Fruit fly (Drosophila melanogaster): ENCODE measurements around the gene CG1607.
A peak's percentile ranks its signal among the peaks of the same experiment; 100 is the strongest.

The CG1607 gene

DNA sequence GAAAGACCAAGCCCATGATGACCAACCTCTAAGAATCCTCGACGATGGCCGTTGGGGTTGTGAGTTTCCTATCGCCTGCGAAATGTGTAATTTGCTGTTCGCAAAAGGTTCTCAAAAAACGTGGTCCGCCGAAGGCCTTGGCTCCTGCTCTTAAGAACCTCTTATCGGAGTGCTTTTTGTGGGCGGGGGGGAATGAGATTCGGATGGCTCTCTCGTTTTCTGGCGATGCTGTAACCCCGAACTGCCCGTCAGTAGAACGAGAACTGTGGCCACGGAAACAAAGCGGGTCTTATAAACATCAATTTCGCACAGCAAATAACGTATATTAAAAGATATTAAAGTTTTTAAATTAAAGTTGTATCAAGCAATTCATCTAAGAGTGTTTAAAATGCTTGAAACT, at the start of gene CG1607:
TSS of gene CG1607 (plus strand) at position 249 of the 400 bp plus-strand sequence.
- no peak for TF ChIP-seq bab1 (GFP tag; optimal IDR thresholded peaks at IDR 0.05)
- no peak for TF ChIP-seq pad (GFP tag; optimal IDR thresholded peaks at IDR 0.05)
- no peak for TF ChIP-seq CG7045 (GFP tag; optimal IDR thresholded peaks at IDR 0.05)
- no peak for TF ChIP-seq kay (GFP tag; ENCODE audit: borderline replicate concordance)
- no peak for TF ChIP-seq Crg-1 (GFP tag; optimal IDR thresholded peaks at IDR 0.05)
- no peak for TF ChIP-seq cic (GFP tag; optimal IDR thresholded peaks at IDR 0.05)
- no peak for TF ChIP-seq CG7101 (tag; optimal IDR thresholded peaks at IDR 0.05)
- TF ChIP-seq tj (GFP tag; optimal IDR thresholded peaks at IDR 0.05), result no peak
- no peak for TF ChIP-seq ovo (GFP tag; optimal IDR thresholded peaks at IDR 0.05)
- no peak for TF ChIP-seq CG5204 (GFP tag; optimal IDR thresholded peaks at IDR 0.05)
- no peak for TF ChIP-seq CG14711 (tag; optimal IDR thresholded peaks at IDR 0.05)
- no peak for TF ChIP-seq CG1620 (GFP tag; optimal IDR thresholded peaks at IDR 0.05)
- no peak for TF ChIP-seq CG33017 (tag; optimal IDR thresholded peaks at IDR 0.05)
- no peak for TF ChIP-seq Hr96 (GFP tag; optimal IDR thresholded peaks at IDR 0.05)
- TF ChIP-seq Clk (GFP tag; optimal IDR thresholded peaks at IDR 0.05), result no peak
- no peak for TF ChIP-seq CG12768 (GFP tag; optimal IDR thresholded peaks at IDR 0.05)
- no peak for TF ChIP-seq Mnt (GFP tag; optimal IDR thresholded peaks at IDR 0.05)
- no peak for TF ChIP-seq cnc (optimal IDR thresholded peaks at IDR 0.05)

DNA sequence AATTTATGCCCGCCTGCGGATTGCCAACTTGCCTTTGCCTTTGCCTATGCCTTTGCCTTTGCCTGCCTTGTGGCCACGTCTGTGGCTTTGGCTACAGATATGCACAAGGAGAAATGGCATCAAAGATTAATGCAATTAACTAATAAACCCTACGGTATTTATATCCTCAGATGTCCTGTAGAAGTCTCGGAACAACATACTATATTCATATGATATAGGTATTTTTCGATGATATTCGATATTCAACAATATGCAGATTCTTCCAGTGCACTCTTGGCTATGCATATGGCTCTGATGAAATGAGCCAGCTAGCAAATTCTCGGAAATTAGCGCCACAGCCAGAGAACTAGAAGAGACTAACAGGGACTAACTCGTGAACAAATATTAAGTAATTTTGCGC, 45.6 kb upstream of the CG1607 start:
- TF ChIP-seq Hr96 (GFP tag; optimal IDR thresholded peaks at IDR 0.05) (no peak), ovo (GFP tag; optimal IDR thresholded peaks at IDR 0.05) (no peak), pad (GFP tag; optimal IDR thresholded peaks at IDR 0.05) (no peak)

DNA sequence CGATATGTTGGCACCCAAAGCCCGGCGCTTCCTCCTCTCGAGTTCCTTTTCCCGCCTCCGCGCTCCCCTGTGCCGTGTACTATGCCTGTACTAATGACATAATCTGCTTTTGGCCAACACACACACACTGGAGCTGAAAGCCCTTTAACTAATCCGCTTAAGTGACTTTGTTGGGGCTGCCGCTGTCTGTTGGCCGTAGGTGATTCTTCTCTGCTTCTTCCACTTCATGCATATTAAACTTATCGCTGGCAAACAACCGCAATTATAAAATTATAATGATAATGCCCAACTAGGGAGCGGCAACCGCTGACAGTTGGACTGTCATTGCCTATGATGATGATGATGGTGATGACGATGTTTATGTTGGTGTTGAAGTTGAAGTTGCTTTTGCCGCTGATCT, 42.1 kb upstream of the CG1607 start:
- TF ChIP-seq Clk (GFP tag; optimal IDR thresholded peaks at IDR 0.05) (no peak), CG12768 (GFP tag; optimal IDR thresholded peaks at IDR 0.05) (no peak), CG7045 (GFP tag; optimal IDR thresholded peaks at IDR 0.05) (no peak), CG33017 (tag; optimal IDR thresholded peaks at IDR 0.05) (no peak)

DNA sequence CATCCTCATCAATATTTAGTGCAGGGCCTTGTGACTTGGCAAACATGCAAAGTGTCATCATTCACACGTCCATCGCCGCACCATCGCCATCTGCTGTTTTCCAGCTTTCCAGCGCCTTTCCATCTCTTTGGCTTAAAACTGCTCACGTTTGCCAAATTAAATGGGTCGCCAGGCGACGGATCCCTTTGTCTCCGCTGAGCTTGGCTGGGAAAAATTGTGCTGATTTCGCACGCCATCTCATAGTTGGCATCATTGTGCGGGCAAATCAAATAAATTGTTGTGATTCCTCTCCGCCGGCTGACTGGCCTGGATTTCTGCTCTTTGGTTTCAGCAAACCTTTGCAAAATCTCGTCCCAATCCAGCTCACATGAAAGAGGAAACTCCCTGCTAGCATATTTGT, 41.1 kb upstream of the CG1607 start:
- TF ChIP-seq tj (GFP tag; optimal IDR thresholded peaks at IDR 0.05), result peak; percentile 92
- TF ChIP-seq CG1620 (GFP tag; optimal IDR thresholded peaks at IDR 0.05), result no peak

DNA sequence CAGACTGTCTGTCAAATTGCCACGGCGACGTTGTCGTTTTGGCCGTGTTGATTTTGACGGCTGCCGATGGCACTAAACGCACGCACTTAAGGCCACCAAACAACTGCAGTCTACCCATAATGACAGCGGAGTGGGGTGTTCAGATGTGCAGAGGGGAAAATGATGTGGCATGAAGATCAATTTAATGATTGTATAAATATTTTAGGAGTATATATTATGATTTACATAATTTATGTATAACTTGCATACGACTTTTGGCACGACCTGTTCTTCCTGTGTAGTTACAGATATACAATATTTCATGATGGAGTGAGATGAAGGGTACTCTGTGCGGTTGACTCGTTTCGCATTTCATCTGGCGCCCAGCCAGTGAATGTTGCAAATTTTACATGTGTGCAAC, 39.3 kb upstream of the CG1607 start:
- TF ChIP-seq Mnt (GFP tag; optimal IDR thresholded peaks at IDR 0.05) (no peak), toe (GFP tag; optimal IDR thresholded peaks at IDR 0.05) (no peak), CG7101 (tag; optimal IDR thresholded peaks at IDR 0.05) (no peak), CG33017 (tag; optimal IDR thresholded peaks at IDR 0.05) (no peak), CG14711 (tag; optimal IDR thresholded peaks at IDR 0.05) (no peak), cnc (optimal IDR thresholded peaks at IDR 0.05) (no peak), cic (GFP tag; optimal IDR thresholded peaks at IDR 0.05) (no peak), bab1 (GFP tag; optimal IDR thresholded peaks at IDR 0.05) (no peak), Crg-1 (GFP tag; optimal IDR thresholded peaks at IDR 0.05) (no peak), CG7045 (GFP tag; optimal IDR thresholded peaks at IDR 0.05) (no peak)

DNA sequence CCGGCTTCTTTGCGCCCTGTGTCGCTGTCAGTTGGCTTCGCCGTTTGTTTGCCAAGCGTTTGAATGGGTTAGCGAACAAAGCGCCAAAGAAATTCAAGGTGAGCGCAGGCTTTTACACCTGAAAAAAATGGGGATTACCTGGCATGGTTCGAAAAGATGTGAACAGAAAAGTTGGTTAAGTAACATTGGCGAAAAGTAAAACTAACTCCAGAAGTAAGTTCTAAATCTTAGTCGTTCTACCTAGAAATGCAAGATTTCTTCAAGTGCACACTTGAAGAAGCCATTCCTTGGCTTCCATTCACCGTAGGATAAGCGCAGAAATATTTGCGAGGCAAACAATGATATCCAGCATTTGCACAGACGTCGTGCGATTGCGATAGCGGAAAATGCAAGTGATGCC, 36.3 kb upstream of the CG1607 start:
- TF ChIP-seq cic (GFP tag; optimal IDR thresholded peaks at IDR 0.05), result no peak
- no peak for TF ChIP-seq CG1620 (GFP tag; optimal IDR thresholded peaks at IDR 0.05)
- no peak for TF ChIP-seq Mnt (GFP tag; optimal IDR thresholded peaks at IDR 0.05)
- TF ChIP-seq bab1 (GFP tag; optimal IDR thresholded peaks at IDR 0.05), result no peak

DNA sequence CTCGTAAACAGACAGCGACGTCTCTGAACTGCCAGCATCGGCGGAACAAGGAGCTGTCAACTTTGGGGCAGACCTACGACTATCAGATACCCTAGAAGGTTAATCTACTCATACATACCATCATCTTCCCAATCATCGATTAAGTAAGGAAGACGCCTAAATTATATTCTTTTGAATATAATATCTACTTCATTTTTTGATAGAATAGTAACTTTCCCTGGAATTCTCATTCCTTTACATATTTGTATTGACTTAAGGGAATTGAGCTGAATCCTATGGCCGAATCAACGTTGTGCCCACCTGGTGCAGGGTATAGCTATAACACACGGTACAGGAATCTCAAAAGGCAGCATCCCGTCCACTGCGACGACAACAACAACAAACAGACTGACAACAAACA, 35.3 kb upstream of the CG1607 start:
- TF ChIP-seq CG7045 (GFP tag; optimal IDR thresholded peaks at IDR 0.05) (no peak), Hr96 (GFP tag; optimal IDR thresholded peaks at IDR 0.05) (no peak), CG12768 (GFP tag; optimal IDR thresholded peaks at IDR 0.05) (no peak), toe (GFP tag; optimal IDR thresholded peaks at IDR 0.05) (no peak), Clk (GFP tag; optimal IDR thresholded peaks at IDR 0.05) (no peak), tj (GFP tag; optimal IDR thresholded peaks at IDR 0.05) (no peak), Mnt (GFP tag; optimal IDR thresholded peaks at IDR 0.05) (no peak), pad (GFP tag; optimal IDR thresholded peaks at IDR 0.05) (no peak), kay (GFP tag; ENCODE audit: borderline replicate concordance) (no peak), CG11617 (GFP tag; optimal IDR thresholded peaks at IDR 0.05) (no peak), CG1620 (GFP tag; optimal IDR thresholded peaks at IDR 0.05) (no peak), CG33017 (tag; optimal IDR thresholded peaks at IDR 0.05) (no peak), CG14711 (tag; optimal IDR thresholded peaks at IDR 0.05) (no peak), bab1 (GFP tag; optimal IDR thresholded peaks at IDR 0.05) (no peak), cic (GFP tag; optimal IDR thresholded peaks at IDR 0.05) (no peak), ovo (GFP tag; optimal IDR thresholded peaks at IDR 0.05) (no peak)

DNA sequence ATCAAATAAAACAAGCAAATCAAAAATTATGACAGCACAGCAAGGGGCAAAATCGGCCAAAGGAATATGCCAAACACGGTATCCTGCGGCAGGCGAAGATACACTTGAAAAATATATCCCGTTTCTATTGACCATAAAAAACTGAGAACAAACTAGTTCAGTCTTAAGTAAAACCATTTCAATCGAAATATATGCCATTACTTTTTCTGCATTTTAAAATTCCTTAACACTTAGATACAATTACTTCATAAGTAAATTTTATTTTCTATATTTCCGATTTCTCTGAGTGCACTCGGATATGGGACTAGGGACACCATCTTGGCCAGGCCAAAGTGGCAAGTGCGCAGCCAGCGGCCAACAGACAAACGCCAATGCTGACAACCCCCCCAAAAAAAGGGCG, 18.3 kb upstream of the CG1607 start:
- TF ChIP-seq CG12768 (GFP tag; optimal IDR thresholded peaks at IDR 0.05), result no peak
- TF ChIP-seq cic (GFP tag; optimal IDR thresholded peaks at IDR 0.05), result no peak
- TF ChIP-seq CG33017 (tag; optimal IDR thresholded peaks at IDR 0.05), result no peak
- no peak for TF ChIP-seq Clk (GFP tag; optimal IDR thresholded peaks at IDR 0.05)
- TF ChIP-seq Hr96 (GFP tag; optimal IDR thresholded peaks at IDR 0.05), result no peak
- TF ChIP-seq CG5204 (GFP tag; optimal IDR thresholded peaks at IDR 0.05), result no peak
- no peak for TF ChIP-seq CG11617 (GFP tag; optimal IDR thresholded peaks at IDR 0.05)

Data from whole organism, adult.